Worm (Caenorhabditis elegans): ENCODE data around the gene vps-16.
A peak's percentile ranks its signal among the peaks of the same experiment; 100 is the strongest.

The vps-16 gene

ce11 chrIII:6415306-6415973 is 17.6 kb upstream of the vps-16 start, which contains the start of gene nas-4 (continued):
- TF ChIP-seq lin-1 (GFP tag; IDR thresholded peaks at IDR 0.05) (no peak), nhr-11 (tag; optimal IDR thresholded peaks at IDR 0.05) (no peak), D1046.2 (GFP tag; IDR thresholded peaks at IDR 0.05) (no peak), ZK546.5 (tag; optimal IDR thresholded peaks at IDR 0.05) (no peak), fos-1 (tag; optimal IDR thresholded peaks at IDR 0.05) (peak; percentile 28), F49E8.2 (tag; optimal IDR thresholded peaks at IDR 0.05; ENCODE audit: borderline replicate concordance) (no peak), dmd-6 (GFP tag; IDR thresholded peaks at IDR 0.05) (peak; percentile 19; the same call in 1 of the 2 replicates), F37D6.2 (tag; optimal IDR thresholded peaks at IDR 0.05) (no peak), mep-1 (tag; optimal IDR thresholded peaks at IDR 0.05) (peak; percentile 71), arid-1 (GFP tag; conservative IDR thresholded peaks at IDR 0.05) (0 out of 2 replicates have a peak, but pooled peaks have one; percentile 18), snpc-1.2 (GFP tag; IDR thresholded peaks at IDR 0.05) (no peak), lim-7 (GFP tag; IDR thresholded peaks at IDR 0.05) (0 out of 2 replicates have a peak, but pooled peaks have one; percentile 36), dve-1 (tag; optimal IDR thresholded peaks at IDR 0.05; ENCODE audit: insufficient read depth) (peak; percentile 32), ceh-82 (tag; optimal IDR thresholded peaks at IDR 0.05) (no peak), gei-8 (GFP tag; optimal IDR thresholded peaks at IDR 0.05) (peak; percentile 0), attf-4 (tag; optimal IDR thresholded peaks at IDR 0.05) (no peak), nhr-42 (GFP tag; IDR thresholded peaks at IDR 0.05) (no peak), hlh-11 (tag; optimal IDR thresholded peaks at IDR 0.05) (peak; percentile 13)

DNA sequence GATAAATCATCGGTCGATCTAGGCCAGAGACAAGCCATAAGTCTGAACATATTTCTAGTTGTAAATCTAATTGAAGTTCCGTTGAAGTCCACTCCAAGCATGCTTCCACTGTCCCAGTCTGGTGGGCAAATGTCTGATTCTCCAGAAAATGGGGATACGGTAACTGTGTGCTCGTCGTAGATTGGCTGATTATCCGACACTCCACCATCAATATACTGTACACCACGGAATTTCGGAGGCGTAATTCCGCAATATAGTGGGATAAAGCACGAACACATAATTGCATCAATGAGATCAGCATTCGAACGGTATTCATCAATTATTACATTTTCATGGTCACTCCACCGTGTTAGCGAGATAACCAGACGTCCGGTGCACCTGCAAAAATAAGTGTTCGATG is 14.8 kb upstream of the vps-16 start:
- TF ChIP-seq mxl-3 (GFP tag; optimal IDR thresholded peaks at IDR 0.05) (peak; percentile 6), lin-38 (GFP tag; IDR thresholded peaks at IDR 0.05) (no peak), aha-1 (tag) (peak; percentile 40), nhr-237 (tag; optimal IDR thresholded peaks at IDR 0.05) (no peak), dve-1 (tag; optimal IDR thresholded peaks at IDR 0.05; ENCODE audit: insufficient read depth) (no peak), pqm-1 (tag; optimal IDR thresholded peaks at IDR 0.05) (no peak), madf-9 (GFP tag; conservative IDR thresholded peaks at IDR 0.05) (no peak)

- TF ChIP-seq ceh-62 (tag; optimal IDR thresholded peaks at IDR 0.05) (no peak), dmd-6 (GFP tag; IDR thresholded peaks at IDR 0.05) (peak; percentile 32; the same call in 1 of the 2 replicates), T20F7.1 (GFP tag; optimal IDR thresholded peaks at IDR 0.05) (no peak), Y75B8A.6 (GFP tag; IDR thresholded peaks at IDR 0.05) (no peak), madf-9 (GFP tag; conservative IDR thresholded peaks at IDR 0.05) (no peak), R02D3.7 (tag; optimal IDR thresholded peaks at IDR 0.05) (no peak), lsy-2 (tag; optimal IDR thresholded peaks at IDR 0.05) (no peak), ces-1 (GFP tag; optimal IDR thresholded peaks at IDR 0.05) (no peak), gei-8 (GFP tag; optimal IDR thresholded peaks at IDR 0.05) (no peak), pha-4 (GFP tag; IDR thresholded peaks at IDR 0.05) (no peak), pha-4 (tag; optimal IDR thresholded peaks at IDR 0.05) (no peak), zip-11 (GFP tag; IDR thresholded peaks at IDR 0.05) (no peak), cey-2 (tag; optimal IDR thresholded peaks at IDR 0.05; ENCODE audit: borderline replicate concordance, insufficient read depth) (no peak), tag-97 (GFP tag; IDR thresholded peaks at IDR 0.05) (no peak), nhr-237 (tag; optimal IDR thresholded peaks at IDR 0.05) (no peak), snpc-1.2 (GFP tag; IDR thresholded peaks at IDR 0.05) (no peak), F49E8.2 (tag; optimal IDR thresholded peaks at IDR 0.05; ENCODE audit: borderline replicate concordance) (no peak), attf-4 (tag; optimal IDR thresholded peaks at IDR 0.05) (no peak), mdl-1 (tag; optimal IDR thresholded peaks at IDR 0.05) (peak in 1 of 2 experiments; percentile 38), mes-2 (tag; optimal IDR thresholded peaks at IDR 0.05; ENCODE audit: poor library complexity, severe bottlenecking) (no peak), hlh-11 (tag; optimal IDR thresholded peaks at IDR 0.05) (peak; percentile 52), F44E2.7 (GFP tag; IDR thresholded peaks at IDR 0.05) (no peak), nhr-48 (tag; optimal IDR thresholded peaks at IDR 0.05) (peak; percentile 8), nhr-10 (tag; optimal IDR thresholded peaks at IDR 0.05) (no peak), php-3 (GFP tag; IDR thresholded peaks at IDR 0.05) (no peak), fos-1 (tag; optimal IDR thresholded peaks at IDR 0.05) (no peak), hlh-30 (tag; optimal IDR thresholded peaks at IDR 0.05; ENCODE audit: insufficient read depth) (peak; percentile 43), nhr-76 (tag; optimal IDR thresholded peaks at IDR 0.05) (no peak), mxl-2 (GFP tag; conservative IDR thresholded peaks at IDR 0.05) (no peak), nhr-11 (tag; optimal IDR thresholded peaks at IDR 0.05) (no peak), ztf-11 (tag; optimal IDR thresholded peaks at IDR 0.05) (no peak)
These were observed 13.6 kb upstream of the vps-16 start, which contains the start of gene atgl-1 for ce11 chrIII:6419409-6419944. atgl-1 (minus strand) TSS chrIII:6419459.
